Fruit fly (Drosophila melanogaster) whole organism, embryonic: Measurements from ENCODE around the gene CG12880.
A peak's percentile ranks its signal among the peaks of the same experiment; 100 is the strongest.

Experiments used
- B-H2 ChIP-seq: fragments of 200-800 bp; sonication (Bioruptor generic); optimal IDR thresholded peaks from 2 replicates; lab custom pipeline; 2018; ENCODE audit warnings: missing biosample characterization, mild to moderate bottlenecking, missing genetic modification characterization
- CG10366 ChIP-seq: fragments of 200-800 bp; sonication (Bioruptor generic); IDR thresholded peaks from 2 replicates; pipeline ENCODE4 v1.3.6; 2022; ENCODE audit warnings: missing biosample characterization, missing genetic modification characterization
- CG12659 ChIP-seq: fragments of 200-800 bp; sonication (Bioruptor generic); optimal IDR thresholded peaks from 3 replicates; lab custom pipeline; 2017; ENCODE audit warnings: mild to moderate bottlenecking, missing biosample characterization, missing genetic modification reagents, missing genetic modification characterization
- CG13424 ChIP-seq: fragments of 200-800 bp; sonication (Bioruptor generic); optimal IDR thresholded peaks from 2 replicates; lab custom pipeline; 2019; ENCODE audit warnings: missing biosample characterization, mild to moderate bottlenecking, missing genetic modification characterization, moderate library complexity
- CG14860 ChIP-seq: fragments of 200-800 bp; sonication (Bioruptor generic); IDR thresholded peaks from 3 replicates; pipeline ENCODE4 v1.3.6; 2022; ENCODE audit warnings: missing biosample characterization, missing genetic modification characterization; ENCODE audit not compliant: partially characterized antibody
- CG16815 ChIP-seq: fragments of 200-800 bp; sonication (Bioruptor generic); optimal IDR thresholded peaks from 3 replicates; lab custom pipeline; 2017; ENCODE audit warnings: missing biosample characterization, mild to moderate bottlenecking, missing genetic modification characterization
- CG17359 ChIP-seq: fragments of 200-800 bp; sonication (Bioruptor generic); optimal IDR thresholded peaks from 3 replicates; lab custom pipeline; 2018; ENCODE audit warnings: missing biosample characterization, mild to moderate bottlenecking, missing genetic modification characterization, moderate library complexity
- CG1792 ChIP-seq: fragments of 200-800 bp; sonication (Bioruptor generic); optimal IDR thresholded peaks from 2 replicates; lab custom pipeline; 2016; ENCODE audit warnings: missing biosample characterization, missing genetic modification characterization
- CG18599 ChIP-seq: fragments of 200-800 bp; sonication (Bioruptor generic); optimal IDR thresholded peaks from 3 replicates; lab custom pipeline; 2017; ENCODE audit warnings: missing biosample characterization, missing genetic modification characterization, mild to moderate bottlenecking, moderate library complexity, missing genetic modification reagents
- CG2199 ChIP-seq: fragments of 200-800 bp; sonication (Bioruptor generic); IDR thresholded peaks from 3 replicates; pipeline ENCODE4 v1.3.6; 2022; ENCODE audit warnings: missing biosample characterization, missing genetic modification characterization
- CG2202 ChIP-seq: fragments of 200-800 bp; sonication (Bioruptor generic); optimal IDR thresholded peaks from 2 replicates; lab custom pipeline; 2018; ENCODE audit warnings: missing biosample characterization, mild to moderate bottlenecking, missing genetic modification characterization
- CG34422 ChIP-seq: fragments of 200-800 bp; sonication (Bioruptor generic); IDR thresholded peaks from 3 replicates; pipeline ENCODE4 v1.3.6; 2022; ENCODE audit warnings: missing biosample characterization, missing genetic modification characterization
- CG4328 ChIP-seq: fragments of 200-800 bp; sonication (Bioruptor generic); optimal IDR thresholded peaks from 3 replicates; lab custom pipeline; 2017; ENCODE audit warnings: missing biosample characterization, missing genetic modification reagents, missing genetic modification characterization
- CG43689 ChIP-seq: fragments of 200-800 bp; sonication (Bioruptor generic); IDR thresholded peaks from 2 replicates; pipeline ENCODE4 v1.3.6; 2022; ENCODE audit warnings: missing biosample characterization, missing genetic modification characterization
- CG4424 ChIP-seq: fragments of 200-800 bp; sonication (Bioruptor generic); optimal IDR thresholded peaks from 3 replicates; lab custom pipeline; 2016; ENCODE audit warnings: missing biosample characterization, missing genetic modification characterization
- CG4617 ChIP-seq: fragments of 200-800 bp; sonication (Bioruptor generic); optimal IDR thresholded peaks from 3 replicates; lab custom pipeline; 2016; ENCODE audit warnings: missing biosample characterization, missing genetic modification characterization, borderline replicate concordance
- CG4707 ChIP-seq: fragments of 200-800 bp; sonication (Bioruptor generic); optimal IDR thresholded peaks from 2 replicates; lab custom pipeline; 2018; ENCODE audit warnings: missing biosample characterization, mild to moderate bottlenecking, missing genetic modification characterization, moderate library complexity
- CG7928 ChIP-seq: fragments of 200-800 bp; sonication (Bioruptor generic); optimal IDR thresholded peaks from 2 replicates; lab custom pipeline; 2017; ENCODE audit warnings: missing biosample characterization, mild to moderate bottlenecking, missing genetic modification characterization
- CG9437 ChIP-seq: fragments of 200-800 bp; sonication (Bioruptor generic); optimal IDR thresholded peaks from 2 replicates; lab custom pipeline; 2018; ENCODE audit warnings: missing biosample characterization, mild to moderate bottlenecking, missing genetic modification characterization
- CTCF ChIP-seq: fragments of 200-800 bp; sonication (Bioruptor generic); optimal IDR thresholded peaks from 2 replicates; lab custom pipeline; 2017; ENCODE audit warnings: missing biosample characterization, mild to moderate bottlenecking, missing genetic modification characterization, moderate library complexity
- Dek ChIP-seq: fragments of 200-800 bp; sonication (Bioruptor generic); optimal IDR thresholded peaks from 3 replicates; lab custom pipeline; 2019; ENCODE audit warnings: missing biosample characterization, mild to moderate bottlenecking, missing genetic modification characterization, moderate library complexity
- Dp ChIP-seq: fragments of 200-800 bp; sonication (Bioruptor generic); optimal IDR thresholded peaks from 2 replicates; lab custom pipeline; 2018; ENCODE audit warnings: missing biosample characterization, mild to moderate bottlenecking, missing genetic modification characterization, moderate library complexity
- Dref ChIP-seq: fragments of 200-800 bp; sonication (Bioruptor generic); IDR thresholded peaks from 2 replicates; pipeline ENCODE4 v1.3.6; 2022; ENCODE audit warnings: missing biosample characterization, missing genetic modification characterization
- Ets65A ChIP-seq: fragments of 200-800 bp; sonication (Bioruptor generic); peaks from one replicate; lab custom pipeline; 2016; ENCODE audit warnings: missing biosample characterization, missing genetic modification characterization
- HmgZ ChIP-seq: fragments of 200-800 bp; sonication (Bioruptor generic); optimal IDR thresholded peaks from 2 replicates; lab custom pipeline; 2018; ENCODE audit warnings: missing biosample characterization, mild to moderate bottlenecking, missing genetic modification characterization
- Lhr ChIP-seq: fragments of 200-800 bp; sonication (Bioruptor generic); optimal IDR thresholded peaks from 3 replicates; lab custom pipeline; 2017; ENCODE audit warnings: mild to moderate bottlenecking, missing biosample characterization, missing genetic modification reagents, missing genetic modification characterization
- Myb ChIP-seq: fragments of 200-800 bp; sonication (Bioruptor generic); optimal IDR thresholded peaks from 2 replicates; lab custom pipeline; 2016; ENCODE audit warnings: missing biosample characterization, missing genetic modification characterization
- Opbp ChIP-seq: fragments of 200-800 bp; sonication (Bioruptor generic); IDR thresholded peaks from 3 replicates; pipeline ENCODE4 v1.3.6; 2022; ENCODE audit warnings: missing biosample characterization, missing genetic modification characterization; ENCODE audit not compliant: partially characterized antibody
- Sox100B ChIP-seq: fragments of 200-800 bp; sonication (Bioruptor generic); optimal IDR thresholded peaks from 3 replicates; lab custom pipeline; 2018; ENCODE audit warnings: missing biosample characterization, mild to moderate bottlenecking, missing genetic modification characterization
- Sry-δ ChIP-seq: fragments of 200-800 bp; sonication (Bioruptor generic); optimal IDR thresholded peaks from 2 replicates; lab custom pipeline; 2016; ENCODE audit warnings: missing biosample characterization, missing genetic modification characterization
- Trl ChIP-seq, 3 experiments: fragments of >200 bp in 2 of 3; fragments of 200-800 bp in 1 of 3; sonication (Bioruptor generic) in 1 of 3; optimal IDR thresholded peaks; 2 replicates in 1 of 3; 3 replicates in 2 of 3; lab custom pipeline; 2016 to 2017; ENCODE audit warnings: missing biosample characterization in 1 of 3, missing genetic modification characterization in 1 of 3
- YL-1 ChIP-seq: fragments of 200-800 bp; sonication (Bioruptor generic); optimal IDR thresholded peaks from 3 replicates; lab custom pipeline; 2017; ENCODE audit warnings: missing biosample characterization, mild to moderate bottlenecking, missing genetic modification characterization
- crol ChIP-seq: fragments of 200-800 bp; sonication (Bioruptor generic); IDR thresholded peaks from 2 replicates; pipeline ENCODE4 v1.3.6; 2022; ENCODE audit warnings: missing biosample characterization, missing genetic modification characterization
- dan ChIP-seq: fragments of 200-800 bp; sonication (Bioruptor generic); IDR thresholded peaks from 2 replicates; pipeline ENCODE4 v1.3.6; 2022; ENCODE audit warnings: missing biosample characterization, missing genetic modification characterization
- fd3F ChIP-seq: fragments of 200-800 bp; sonication (Bioruptor generic); optimal IDR thresholded peaks from 2 replicates; lab custom pipeline; 2018; ENCODE audit warnings: missing biosample characterization, mild to moderate bottlenecking, missing genetic modification characterization, moderate library complexity
- fd96Cb ChIP-seq: fragments of 200-800 bp; sonication (Bioruptor generic); optimal IDR thresholded peaks from 2 replicates; lab custom pipeline; 2018; ENCODE audit warnings: missing biosample characterization, mild to moderate bottlenecking, missing genetic modification characterization, moderate library complexity
- fru ChIP-seq: fragments of >200 bp; optimal IDR thresholded peaks from 2 replicates; lab custom pipeline; 2017
- gsb-n ChIP-seq: fragments of 200-800 bp; sonication (Bioruptor generic); optimal IDR thresholded peaks from 3 replicates; lab custom pipeline; 2018; ENCODE audit warnings: missing biosample characterization, mild to moderate bottlenecking, missing genetic modification characterization
- lbe ChIP-seq: fragments of 200-800 bp; sonication (Bioruptor generic); optimal IDR thresholded peaks from 2 replicates; lab custom pipeline; 2016; ENCODE audit warnings: missing biosample characterization, mild to moderate bottlenecking, missing genetic modification characterization
- lilli ChIP-seq: fragments of 200-800 bp; sonication (Bioruptor generic); optimal IDR thresholded peaks from 3 replicates; lab custom pipeline; 2016; ENCODE audit warnings: missing biosample characterization, missing genetic modification characterization
- lmd ChIP-seq: fragments of 200-800 bp; sonication (Bioruptor generic); IDR thresholded peaks from 2 replicates; pipeline ENCODE4 v1.3.6; 2022; ENCODE audit warnings: missing biosample characterization, missing genetic modification characterization
- maf-S ChIP-seq: fragments of 200-800 bp; sonication (Bioruptor generic); optimal IDR thresholded peaks from 2 replicates; lab custom pipeline; 2016; ENCODE audit warnings: missing biosample characterization, missing genetic modification characterization
- mirr ChIP-seq: fragments of 200-800 bp; sonication (Bioruptor generic); optimal IDR thresholded peaks from 3 replicates; lab custom pipeline; 2018; ENCODE audit warnings: missing biosample characterization, mild to moderate bottlenecking, missing genetic modification characterization
- p53 ChIP-seq: fragments of 200-800 bp; sonication (Bioruptor generic); optimal IDR thresholded peaks from 2 replicates; lab custom pipeline; 2016; ENCODE audit warnings: missing biosample characterization, missing genetic modification characterization
- pb ChIP-seq: fragments of 200-800 bp; sonication (Bioruptor generic); optimal IDR thresholded peaks from 3 replicates; lab custom pipeline; 2016; ENCODE audit warnings: missing biosample characterization, missing genetic modification characterization
- pita ChIP-seq: fragments of 200-800 bp; sonication (Bioruptor generic); optimal IDR thresholded peaks from 2 replicates; lab custom pipeline; 2017; ENCODE audit warnings: missing biosample characterization, mild to moderate bottlenecking, missing genetic modification characterization
- sens ChIP-seq: fragments of 200-800 bp; sonication (Bioruptor generic); peaks from one replicate; lab custom pipeline; 2016; ENCODE audit warnings: missing biosample characterization, missing genetic modification characterization
- so ChIP-seq: fragments of 200-800 bp; sonication (Bioruptor generic); IDR thresholded peaks from 3 replicates; pipeline ENCODE4 v1.3.6; 2022; ENCODE audit warnings: missing biosample characterization, missing genetic modification characterization
- stwl ChIP-seq: fragments of 200-800 bp; sonication (Bioruptor generic); optimal IDR thresholded peaks from 3 replicates; lab custom pipeline; 2018; ENCODE audit warnings: missing biosample characterization, mild to moderate bottlenecking, missing genetic modification characterization, moderate library complexity
- tna ChIP-seq: fragments of 200-800 bp; sonication (Bioruptor generic); IDR thresholded peaks from 2 replicates; pipeline ENCODE4 v1.3.6; 2022; ENCODE audit warnings: missing biosample characterization, missing genetic modification characterization; ENCODE audit not compliant: partially characterized antibody
- vfl ChIP-seq: fragments of 200-800 bp; sonication (Bioruptor generic); optimal IDR thresholded peaks from 2 replicates; lab custom pipeline; 2016; ENCODE audit warnings: missing biosample characterization, missing genetic modification characterization
- yki ChIP-seq: fragments of >200 bp; optimal IDR thresholded peaks from 3 replicates; lab custom pipeline; 2018
- zfh1 ChIP-seq: fragments of 200-800 bp; sonication (Bioruptor generic); IDR thresholded peaks from 3 replicates; pipeline ENCODE4 v1.3.6; 2022; ENCODE audit warnings: missing biosample characterization, missing genetic modification characterization

CG12880 gene

dm6 chr3R:27651710-27652109 is 34.1 kb upstream of the CG12880 start:
- no peak for TF ChIP-seq CG7928 (GFP tag; lab: Kevin White, UChicago)
- no peak for TF ChIP-seq CG4617 (GFP tag; lab: Kevin White, UChicago)
- TF ChIP-seq dan (GFP tag; lab: Robert Waterston, UW): no peak
- no peak for TF ChIP-seq CG17359 (tag; lab: Kevin White, UChicago)
- TF ChIP-seq zfh1: no peak
- TF ChIP-seq Dp (GFP tag; lab: Kevin White, UChicago): peak; percentile 16
- no peak for TF ChIP-seq pb (GFP tag; lab: Kevin White, UChicago)
- TF ChIP-seq Trl (optimal IDR thresholded peaks at IDR 0.05; lab: Kevin White, UChicago): no peak
- TF ChIP-seq Trl (GFP tag; optimal IDR thresholded peaks at IDR 0.05; lab: Kevin White, UChicago): no peak
- peak; percentile 7 for TF ChIP-seq CG12659 (GFP tag; lab: Kevin White, UChicago)
- no peak for TF ChIP-seq CG14860 (GFP tag; lab: Robert Waterston, UW)
- TF ChIP-seq CG4707 (GFP tag; lab: Kevin White, UChicago): no peak
- TF ChIP-seq so: no peak
- TF ChIP-seq sens (GFP tag; lab: Kevin White, UChicago): no peak
- TF ChIP-seq fd3F (GFP tag; lab: Kevin White, UChicago): no peak
- peak; percentile 32 for TF ChIP-seq Lhr (GFP tag; lab: Kevin White, UChicago)
- TF ChIP-seq Opbp (GFP tag; lab: Robert Waterston, UW): peak; percentile 32; the same call in 1 of the 3 replicates
- no peak for TF ChIP-seq vfl (GFP tag; lab: Kevin White, UChicago)
- TF ChIP-seq HmgZ (tag; lab: Kevin White, UChicago): peak; percentile 18
- no peak for TF ChIP-seq CG4328 (GFP tag; lab: Kevin White, UChicago)
- TF ChIP-seq CG2202 (tag; lab: Kevin White, UChicago): no peak
- TF ChIP-seq lbe (GFP tag; lab: Kevin White, UChicago): no peak
- TF ChIP-seq Dek: peak; percentile 22
- no peak for TF ChIP-seq p53 (GFP tag; lab: Kevin White, UChicago)
- TF ChIP-seq Ets65A: peak; percentile 68
- no peak for TF ChIP-seq CG9437
- TF ChIP-seq stwl: peak; percentile 28
- no peak for TF ChIP-seq Sox100B (GFP tag; lab: Kevin White, UChicago)
- TF ChIP-seq CG18599: no peak
- TF ChIP-seq crol: no peak
- TF ChIP-seq YL-1: no peak
- no peak for TF ChIP-seq mirr (GFP tag; lab: Kevin White, UChicago)
- peak; percentile 63 for TF ChIP-seq CTCF (GFP tag; lab: Kevin White, UChicago)
- peak; percentile 75 for TF ChIP-seq pita
- no peak for TF ChIP-seq lmd (GFP tag; lab: Robert Waterston, UW)
- TF ChIP-seq fru: no peak
- TF ChIP-seq tna (GFP tag; lab: Robert Waterston, UW): no peak
- no peak for TF ChIP-seq CG10366 (GFP tag; lab: Robert Waterston, UW)
- no peak for TF ChIP-seq B-H2 (GFP tag; lab: Kevin White, UChicago)
- no peak for TF ChIP-seq lilli (GFP tag; lab: Kevin White, UChicago)
- no peak for TF ChIP-seq CG34422 (GFP tag; lab: Robert Waterston, UW)
- no peak for TF ChIP-seq Dref (GFP tag; lab: Robert Waterston, UW)
- TF ChIP-seq CG16815 (GFP tag; lab: Kevin White, UChicago): no peak
- no peak for TF ChIP-seq CG13424 (tag; lab: Kevin White, UChicago)
- no peak for TF ChIP-seq CG1792 (GFP tag; lab: Kevin White, UChicago)
- TF ChIP-seq yki: no peak
- TF ChIP-seq gsb-n (tag; lab: Kevin White, UChicago): no peak
- TF ChIP-seq CG43689 (GFP tag; lab: Robert Waterston, UW): no peak
- TF ChIP-seq CG4424 (GFP tag; lab: Kevin White, UChicago): no peak
- no peak for TF ChIP-seq maf-S (GFP tag; lab: Kevin White, UChicago)
- TF ChIP-seq fd96Cb (tag; lab: Kevin White, UChicago): no peak
- peak; percentile 29; the same call in 1 of the 3 replicates for TF ChIP-seq CG2199
- TF ChIP-seq Sry-δ (GFP tag; lab: Kevin White, UChicago): no peak
- peak; percentile 92 for TF ChIP-seq Myb
